Worm (Caenorhabditis elegans): ENCODE results near the gene srj-53.

The srj-53 gene

DNA sequence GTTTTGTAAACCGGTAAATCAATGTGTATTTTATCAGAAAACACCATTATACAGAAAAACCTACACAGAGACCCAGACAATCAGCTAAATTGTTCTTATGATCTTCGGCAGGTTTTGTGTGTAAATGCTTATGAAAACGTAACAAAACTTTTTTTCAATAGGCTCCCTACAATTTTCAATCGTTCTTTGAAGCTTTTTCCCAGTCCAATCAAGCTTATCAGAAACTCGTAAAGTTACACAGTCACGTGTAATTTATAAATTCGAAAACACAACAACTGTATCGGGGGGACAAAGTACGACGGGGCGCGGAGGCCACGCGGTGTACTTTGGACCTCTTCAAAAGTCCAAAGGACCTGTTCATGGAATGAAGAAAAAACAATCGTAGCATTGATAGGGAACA is 35.7 kb upstream of the srj-53 start (continued):
- peak; percentile 89 for TF ChIP-seq hlh-30 (tag; optimal IDR thresholded peaks at IDR 0.05; ENCODE audit: insufficient read depth)
- peak; percentile 80 for TF ChIP-seq duxl-1 (tag; optimal IDR thresholded peaks at IDR 0.05; ENCODE audit: poor library complexity)
- TF ChIP-seq nhr-42 (GFP tag; IDR thresholded peaks at IDR 0.05): 0 out of 2 replicates have a peak, but pooled peaks have one; percentile 4
- TF ChIP-seq php-3 (GFP tag; IDR thresholded peaks at IDR 0.05): peak; percentile 93
- TF ChIP-seq snpc-4 (tag; optimal IDR thresholded peaks at IDR 0.05): no peak
- TF ChIP-seq ZK546.5 (tag; optimal IDR thresholded peaks at IDR 0.05): no peak
- TF ChIP-seq hif-1 (tag; optimal IDR thresholded peaks at IDR 0.05): peak in 1 of 2 experiments; percentile 47

DNA sequence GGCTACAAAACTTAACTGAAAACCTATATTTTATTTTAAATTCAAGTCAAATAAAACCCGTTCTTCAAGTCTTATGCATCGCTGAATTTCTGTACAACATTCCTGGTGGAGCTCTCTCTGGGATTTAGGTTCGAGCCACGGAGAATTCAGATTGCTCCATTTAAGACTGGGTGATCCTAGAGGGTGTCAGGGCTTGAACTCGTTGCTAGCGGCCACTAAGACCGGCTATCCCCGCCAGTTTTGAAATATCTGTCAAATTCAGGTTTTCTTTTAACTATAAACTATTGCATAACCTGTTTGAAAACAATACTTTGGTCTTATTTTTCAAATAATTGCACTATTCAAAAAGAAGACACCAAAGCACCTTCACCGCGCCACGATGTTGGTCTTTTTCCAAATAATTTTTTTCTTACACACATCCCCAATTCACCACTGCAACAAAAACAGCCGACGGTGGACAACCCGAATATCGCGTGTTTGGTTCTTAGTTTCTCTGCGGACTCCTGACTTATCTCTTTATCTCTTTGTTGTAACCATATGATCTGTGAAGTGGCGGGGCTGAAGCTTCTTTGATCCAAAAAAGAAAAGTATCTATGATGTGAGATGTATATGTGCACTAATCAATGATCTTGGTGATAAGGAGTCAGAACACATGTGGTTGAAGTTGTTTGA is 34.4 kb upstream of the srj-53 start:
- TF ChIP-seq hlh-11 (tag; optimal IDR thresholded peaks at IDR 0.05): peak; percentile 94
- no peak for TF ChIP-seq nhr-42 (GFP tag; IDR thresholded peaks at IDR 0.05)
- TF ChIP-seq ctbp-1 (GFP tag; IDR thresholded peaks at IDR 0.05): 0 out of 2 replicates have a peak, but pooled peaks have one; percentile 5
- 0 out of 2 replicates have a peak, but pooled peaks have one; percentile 16 for TF ChIP-seq dmd-9 (GFP tag; IDR thresholded peaks at IDR 0.05)
- TF ChIP-seq T26A8.4 (GFP tag; IDR thresholded peaks at IDR 0.05): peak; percentile 39; the same call in 1 of the 2 replicates
- peak; percentile 64 for TF ChIP-seq nhr-77 (tag; optimal IDR thresholded peaks at IDR 0.05)
- no peak for TF ChIP-seq ces-1 (GFP tag; optimal IDR thresholded peaks at IDR 0.05)
- peak; percentile 89 for TF ChIP-seq nhr-10 (tag; optimal IDR thresholded peaks at IDR 0.05)
- TF ChIP-seq hmg-1.1 (GFP tag; IDR thresholded peaks at IDR 0.05): 0 out of 2 replicates have a peak, but pooled peaks have one; percentile 26
- TF ChIP-seq lin-13 (GFP tag; optimal IDR thresholded peaks at IDR 0.05): no peak
- TF ChIP-seq skn-1 (tag; optimal IDR thresholded peaks at IDR 0.05): no peak
- TF ChIP-seq Y105C5A.15 (GFP tag; IDR thresholded peaks at IDR 0.05): 0 out of 2 replicates have a peak, but pooled peaks have one; percentile 28
- TF ChIP-seq zip-2 (tag; optimal IDR thresholded peaks at IDR 0.05): peak; percentile 15
- TF ChIP-seq unc-130 (GFP tag; optimal IDR thresholded peaks at IDR 0.05): no peak
- peak; percentile 61 for TF ChIP-seq mep-1 (tag; optimal IDR thresholded peaks at IDR 0.05)
- no peak for TF ChIP-seq mxl-2 (GFP tag; conservative IDR thresholded peaks at IDR 0.05)
- no peak for TF ChIP-seq hif-1 (tag; optimal IDR thresholded peaks at IDR 0.05)
- TF ChIP-seq cey-2 (tag; optimal IDR thresholded peaks at IDR 0.05; ENCODE audit: borderline replicate concordance, insufficient read depth): no peak
- no peak for TF ChIP-seq tag-97 (GFP tag; IDR thresholded peaks at IDR 0.05)
- TF ChIP-seq dmd-6 (GFP tag; IDR thresholded peaks at IDR 0.05): peak; percentile 13; the same call in 1 of the 2 replicates
- TF ChIP-seq mdl-1 (tag; optimal IDR thresholded peaks at IDR 0.05): peak; percentile 26 to 81
- TF ChIP-seq ceh-44 (GFP tag; IDR thresholded peaks at IDR 0.05): no peak
- TF ChIP-seq nhr-48 (tag; optimal IDR thresholded peaks at IDR 0.05): peak; percentile 64
- TF ChIP-seq zfp-3 (GFP tag; conservative IDR thresholded peaks at IDR 0.05): 0 out of 2 replicates have a peak, but pooled peaks have one; percentile 23
- TF ChIP-seq nhr-111 (GFP tag; optimal IDR thresholded peaks at IDR 0.05): peak; percentile 47
- TF ChIP-seq F10B5.3 (tag; optimal IDR thresholded peaks at IDR 0.05): no peak
- 0 out of 2 replicates have a peak, but pooled peaks have one; percentile 14 for TF ChIP-seq pha-4 (GFP tag; IDR thresholded peaks at IDR 0.05)
- no peak for TF ChIP-seq pha-4 (tag; optimal IDR thresholded peaks at IDR 0.05)
- TF ChIP-seq madf-5 (GFP tag; IDR thresholded peaks at IDR 0.05): no peak
- peak; percentile 18 for TF ChIP-seq nhr-102 (tag; optimal IDR thresholded peaks at IDR 0.05)
- peak; percentile 57 for TF ChIP-seq spr-1 (tag; optimal IDR thresholded peaks at IDR 0.05)
- TF ChIP-seq arid-1 (GFP tag; conservative IDR thresholded peaks at IDR 0.05): no peak
- peak in 1 of 2 experiments; percentile 62 for TF ChIP-seq daf-16 (GFP tag; optimal IDR thresholded peaks at IDR 0.05)
- TF ChIP-seq daf-16 (tag; optimal IDR thresholded peaks at IDR 0.05): peak; percentile 56
- no peak for TF ChIP-seq nhr-6 (tag; optimal IDR thresholded peaks at IDR 0.05)
- peak; percentile 69 for TF ChIP-seq nhr-11 (tag; optimal IDR thresholded peaks at IDR 0.05)
- TF ChIP-seq lsy-2 (tag; optimal IDR thresholded peaks at IDR 0.05): peak in 1 of 2 experiments; percentile 69
- TF ChIP-seq nhr-28 (tag; optimal IDR thresholded peaks at IDR 0.05): peak; percentile 68
- TF ChIP-seq lir-3 (tag; optimal IDR thresholded peaks at IDR 0.05): no peak
- TF ChIP-seq hlh-30 (tag; optimal IDR thresholded peaks at IDR 0.05; ENCODE audit: insufficient read depth): peak; percentile 91
- no peak for TF ChIP-seq Y5F2A.4 (GFP tag; optimal IDR thresholded peaks at IDR 0.05)
- 0 out of 2 replicates have a peak, but pooled peaks have one; percentile 4 for TF ChIP-seq egl-43 (GFP tag; IDR thresholded peaks at IDR 0.05)

Measured in whole organism, L4 larva.